Worm (Caenorhabditis elegans): ENCODE data around the gene T14B4.9.

Gene T14B4.9

ce11 chrII:6716638-6717037, 17.0 kb downstream of the T14B4.9 start, which contains the start of the genes T14B4.5 and T14B4.20:
TSS of gene T14B4.5 (plus strand) at chrII:6716863.
TSS of gene T14B4.20 (plus strand) at chrII:6716901.
- no peak for TF ChIP-seq ztf-29 (GFP tag; IDR thresholded peaks at IDR 0.05)
- no peak for TF ChIP-seq tab-1 (GFP tag; IDR thresholded peaks at IDR 0.05)
- no peak for TF ChIP-seq klf-2 (GFP tag; conservative IDR thresholded peaks at IDR 0.05)
- TF ChIP-seq med-1 (GFP tag; optimal IDR thresholded peaks at IDR 0.05; ENCODE audit: insufficient read depth) = no peak
- TF ChIP-seq flt-1 (GFP tag; IDR thresholded peaks at IDR 0.05) = no peak
- TF ChIP-seq ref-1 (GFP tag; conservative IDR thresholded peaks at IDR 0.05) = no peak
- TF ChIP-seq T22C8.4 (GFP tag; IDR thresholded peaks at IDR 0.05) = no peak
- no peak for TF ChIP-seq ztf-23 (GFP tag; IDR thresholded peaks at IDR 0.05)

DNA sequence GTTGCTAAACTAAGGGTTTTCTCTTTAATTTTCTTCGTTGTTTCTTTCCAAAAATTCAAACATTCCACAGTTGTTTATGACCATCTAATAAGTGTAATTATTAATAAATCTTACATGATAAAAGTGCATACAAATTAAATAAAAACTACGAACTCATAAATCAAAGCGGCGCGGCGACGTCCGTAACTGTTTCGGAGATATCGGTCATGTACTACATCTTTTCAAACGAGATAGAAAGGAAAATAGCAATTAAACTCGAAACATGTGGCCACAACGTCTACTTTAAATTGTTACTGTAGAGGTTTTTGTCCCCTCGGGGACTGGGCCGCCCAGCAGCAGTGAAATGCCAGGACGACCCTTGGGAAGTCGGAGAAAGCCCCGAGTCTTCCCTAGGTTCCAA, 17.8 kb downstream of the T14B4.9 start:
- TF ChIP-seq ref-1 (GFP tag; conservative IDR thresholded peaks at IDR 0.05) = no peak
- no peak for TF ChIP-seq ztf-29 (GFP tag; IDR thresholded peaks at IDR 0.05)
- no peak for TF ChIP-seq cog-1 (tag; optimal IDR thresholded peaks at IDR 0.05)
- no peak for TF ChIP-seq flt-1 (GFP tag; IDR thresholded peaks at IDR 0.05)
- TF ChIP-seq ztf-23 (GFP tag; IDR thresholded peaks at IDR 0.05) = no peak
- TF ChIP-seq med-1 (GFP tag; optimal IDR thresholded peaks at IDR 0.05; ENCODE audit: insufficient read depth) = no peak
- no peak for TF ChIP-seq klf-2 (GFP tag; conservative IDR thresholded peaks at IDR 0.05)
- no peak for TF ChIP-seq T22C8.4 (GFP tag; IDR thresholded peaks at IDR 0.05)
- no peak for TF ChIP-seq tab-1 (GFP tag; IDR thresholded peaks at IDR 0.05)

- TF ChIP-seq klf-2 (GFP tag; conservative IDR thresholded peaks at IDR 0.05) (no peak), tab-1 (GFP tag; IDR thresholded peaks at IDR 0.05) (no peak), ztf-23 (GFP tag; IDR thresholded peaks at IDR 0.05) (no peak), ztf-29 (GFP tag; IDR thresholded peaks at IDR 0.05) (no peak), T22C8.4 (GFP tag; IDR thresholded peaks at IDR 0.05) (no peak), flt-1 (GFP tag; IDR thresholded peaks at IDR 0.05) (no peak), cog-1 (tag; optimal IDR thresholded peaks at IDR 0.05) (no peak), ref-1 (GFP tag; conservative IDR thresholded peaks at IDR 0.05) (no peak), med-1 (GFP tag; optimal IDR thresholded peaks at IDR 0.05; ENCODE audit: insufficient read depth) (no peak)
Observed at ce11 chrII:6713832-6714342, 19.7 kb downstream of the T14B4.9 start, which contains the start of gene dpy-2. TSS of gene dpy-2 (plus strand) at chrII:6714292.

DNA sequence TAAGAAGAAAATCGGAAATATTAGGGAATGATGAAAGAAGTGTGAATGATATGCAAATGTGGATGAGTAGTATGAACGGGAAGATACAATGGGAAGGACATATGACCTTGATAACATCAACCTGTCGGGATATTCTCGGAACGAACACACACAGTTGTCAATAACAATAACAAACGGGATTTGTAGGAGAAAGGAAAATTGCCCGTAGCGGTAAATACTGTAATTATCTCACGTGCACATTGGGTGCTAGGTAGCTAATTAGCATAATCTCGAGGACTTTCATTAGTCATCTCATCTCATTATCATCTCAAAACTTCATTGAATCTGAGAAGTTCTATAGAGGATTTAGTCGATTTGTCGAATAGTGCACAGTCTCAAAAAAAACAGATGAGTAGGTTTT, 20.6 kb downstream of the T14B4.9 start:
- TF ChIP-seq med-1 (GFP tag; optimal IDR thresholded peaks at IDR 0.05; ENCODE audit: insufficient read depth) = no peak
- TF ChIP-seq flt-1 (GFP tag; IDR thresholded peaks at IDR 0.05) = no peak
- no peak for TF ChIP-seq klf-2 (GFP tag; conservative IDR thresholded peaks at IDR 0.05)
- no peak for TF ChIP-seq cog-1 (tag; optimal IDR thresholded peaks at IDR 0.05)
- no peak for TF ChIP-seq tab-1 (GFP tag; IDR thresholded peaks at IDR 0.05)
- no peak for TF ChIP-seq ref-1 (GFP tag; conservative IDR thresholded peaks at IDR 0.05)
- no peak for TF ChIP-seq ztf-23 (GFP tag; IDR thresholded peaks at IDR 0.05)
- no peak for TF ChIP-seq T22C8.4 (GFP tag; IDR thresholded peaks at IDR 0.05)
- TF ChIP-seq ztf-29 (GFP tag; IDR thresholded peaks at IDR 0.05) = no peak

- no peak for TF ChIP-seq klf-2 (GFP tag; conservative IDR thresholded peaks at IDR 0.05)
- TF ChIP-seq flt-1 (GFP tag; IDR thresholded peaks at IDR 0.05) = no peak
- no peak for TF ChIP-seq med-1 (GFP tag; optimal IDR thresholded peaks at IDR 0.05; ENCODE audit: insufficient read depth)
- TF ChIP-seq cog-1 (tag; optimal IDR thresholded peaks at IDR 0.05) = no peak
- no peak for TF ChIP-seq T22C8.4 (GFP tag; IDR thresholded peaks at IDR 0.05)
- TF ChIP-seq ztf-23 (GFP tag; IDR thresholded peaks at IDR 0.05) = no peak
- no peak for TF ChIP-seq tab-1 (GFP tag; IDR thresholded peaks at IDR 0.05)
- no peak for TF ChIP-seq ref-1 (GFP tag; conservative IDR thresholded peaks at IDR 0.05)
- no peak for TF ChIP-seq ztf-29 (GFP tag; IDR thresholded peaks at IDR 0.05)
Observed at ce11 chrII:6712177-6712981, 21.2 kb downstream of the T14B4.9 start, which contains the start of the genes dpy-10 and T14B4.19. TSS of gene dpy-10 (minus strand) at chrII:6712227. TSS of gene T14B4.19 (minus strand) at chrII:6712931.

- TF ChIP-seq med-1 (GFP tag; optimal IDR thresholded peaks at IDR 0.05; ENCODE audit: insufficient read depth) (no peak), ref-1 (GFP tag; conservative IDR thresholded peaks at IDR 0.05) (no peak), ztf-23 (GFP tag; IDR thresholded peaks at IDR 0.05) (no peak; the same call in 1 of the 2 replicates), T22C8.4 (GFP tag; IDR thresholded peaks at IDR 0.05) (no peak), klf-2 (GFP tag; conservative IDR thresholded peaks at IDR 0.05) (no peak), ztf-29 (GFP tag; IDR thresholded peaks at IDR 0.05) (no peak), tab-1 (GFP tag; IDR thresholded peaks at IDR 0.05) (no peak)
Observed at ce11 chrII:6710596-6710995, 23.0 kb downstream of the T14B4.9 start.

DNA sequence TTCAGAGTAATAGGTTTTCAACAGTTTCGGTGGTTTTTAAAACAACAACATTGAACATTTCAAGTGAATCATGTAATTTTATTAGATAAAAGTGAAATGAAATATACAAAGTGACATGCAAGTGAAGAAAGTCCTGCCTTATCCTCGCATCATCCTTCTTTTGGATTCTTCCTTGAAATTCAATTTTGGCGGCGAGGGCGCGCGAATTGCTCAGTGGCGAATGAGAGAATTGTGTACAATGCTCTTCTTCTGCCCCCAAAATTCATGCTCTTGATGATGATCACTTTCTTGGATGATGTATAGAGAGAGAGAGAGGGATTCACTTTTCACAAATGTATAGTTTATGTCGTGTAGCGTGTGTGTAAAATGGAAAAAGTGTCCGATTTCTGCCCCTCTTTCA, 23.9 kb downstream of the T14B4.9 start:
- no peak for TF ChIP-seq T22C8.4 (GFP tag; IDR thresholded peaks at IDR 0.05)
- TF ChIP-seq tab-1 (GFP tag; IDR thresholded peaks at IDR 0.05) = no peak
- TF ChIP-seq cog-1 (tag; optimal IDR thresholded peaks at IDR 0.05) = no peak
- TF ChIP-seq med-1 (GFP tag; optimal IDR thresholded peaks at IDR 0.05; ENCODE audit: insufficient read depth) = no peak
- no peak for TF ChIP-seq flt-1 (GFP tag; IDR thresholded peaks at IDR 0.05)
- TF ChIP-seq ref-1 (GFP tag; conservative IDR thresholded peaks at IDR 0.05) = no peak
- no peak for TF ChIP-seq klf-2 (GFP tag; conservative IDR thresholded peaks at IDR 0.05)
- no peak for TF ChIP-seq ztf-23 (GFP tag; IDR thresholded peaks at IDR 0.05)
- no peak for TF ChIP-seq ztf-29 (GFP tag; IDR thresholded peaks at IDR 0.05)

DNA sequence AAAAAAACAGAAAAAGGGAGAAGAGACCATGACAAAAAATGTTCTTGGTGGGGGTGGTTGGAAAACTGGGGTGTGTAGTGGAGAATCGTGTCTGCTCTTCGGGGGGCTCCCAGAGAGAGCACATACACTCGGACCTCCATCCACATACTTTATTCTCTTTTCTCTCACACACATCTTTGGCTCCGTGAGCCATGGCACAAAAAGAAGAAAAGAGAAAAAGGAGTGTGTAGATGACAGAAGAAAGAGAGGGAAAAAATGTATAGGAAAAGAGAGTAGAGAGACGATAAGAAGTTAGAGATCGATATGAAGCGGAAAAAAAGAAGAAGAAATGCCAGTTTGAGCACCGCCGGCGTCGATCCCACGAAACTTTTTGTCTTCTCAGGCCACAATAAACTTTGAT, 24.6 kb downstream of the T14B4.9 start:
- TF ChIP-seq T22C8.4 (GFP tag; IDR thresholded peaks at IDR 0.05) (no peak), med-1 (GFP tag; optimal IDR thresholded peaks at IDR 0.05; ENCODE audit: insufficient read depth) (no peak), cog-1 (tag; optimal IDR thresholded peaks at IDR 0.05) (no peak), klf-2 (GFP tag; conservative IDR thresholded peaks at IDR 0.05) (no peak), tab-1 (GFP tag; IDR thresholded peaks at IDR 0.05) (no peak), ztf-29 (GFP tag; IDR thresholded peaks at IDR 0.05) (no peak), flt-1 (GFP tag; IDR thresholded peaks at IDR 0.05) (no peak), ztf-23 (GFP tag; IDR thresholded peaks at IDR 0.05) (no peak), ref-1 (GFP tag; conservative IDR thresholded peaks at IDR 0.05) (no peak)
